Worm (Caenorhabditis elegans): Measurements from ENCODE around the gene col-155.

- TF ChIP-seq T22C8.4 (GFP tag; IDR thresholded peaks at IDR 0.05): no peak
- no peak for TF ChIP-seq flt-1 (GFP tag; IDR thresholded peaks at IDR 0.05)
- TF ChIP-seq cog-1 (tag; optimal IDR thresholded peaks at IDR 0.05): no peak
- TF ChIP-seq klf-2 (GFP tag; conservative IDR thresholded peaks at IDR 0.05): no peak
- no peak for TF ChIP-seq med-1 (GFP tag; optimal IDR thresholded peaks at IDR 0.05; ENCODE audit: insufficient read depth)
- TF ChIP-seq ref-1 (GFP tag; conservative IDR thresholded peaks at IDR 0.05): no peak
- TF ChIP-seq ztf-23 (GFP tag; IDR thresholded peaks at IDR 0.05): no peak
- no peak for TF ChIP-seq ztf-29 (GFP tag; IDR thresholded peaks at IDR 0.05)
- TF ChIP-seq tab-1 (GFP tag; IDR thresholded peaks at IDR 0.05): no peak
Measured at ce11 chrV:11438464-11438863, 48.8 kb upstream of the col-155 start, which contains the start of gene dmsr-1.
